Fruit fly (Drosophila melanogaster) whole organism, embryonic: ENCODE measurements around the gene CG17786.

ENCODE experiments used
- ATbp ChIP-seq: fragments of 200-800 bp; sonication (Bioruptor generic); optimal IDR thresholded peaks from 2 replicates; lab custom pipeline; 2017; ENCODE audit warnings: missing biosample characterization, mild to moderate bottlenecking, missing genetic modification characterization, missing genetic modification reagents
- Abd-B ChIP-seq: fragments of 200-800 bp; sonication (Bioruptor generic); optimal IDR thresholded peaks from 2 replicates; lab custom pipeline; 2018; ENCODE audit warnings: missing biosample characterization, mild to moderate bottlenecking, missing genetic modification characterization, moderate library complexity
- B-H2 ChIP-seq: fragments of 200-800 bp; sonication (Bioruptor generic); optimal IDR thresholded peaks from 2 replicates; lab custom pipeline; 2018; ENCODE audit warnings: missing biosample characterization, mild to moderate bottlenecking, missing genetic modification characterization
- Bdp1 ChIP-seq: fragments of 200-800 bp; sonication (Bioruptor generic); optimal IDR thresholded peaks from 3 replicates; lab custom pipeline; 2016; ENCODE audit warnings: missing biosample characterization, missing genetic modification characterization
- BtbVII ChIP-seq: fragments of 200-800 bp; sonication (Bioruptor generic); optimal IDR thresholded peaks from 3 replicates; lab custom pipeline; 2017; ENCODE audit warnings: missing biosample characterization, mild to moderate bottlenecking, missing genetic modification characterization
- CG12391 ChIP-seq: fragments of 200-800 bp; sonication (Bioruptor generic); optimal IDR thresholded peaks from 3 replicates; lab custom pipeline; 2018; ENCODE audit warnings: missing biosample characterization, mild to moderate bottlenecking, missing genetic modification characterization, moderate library complexity
- CG13424 ChIP-seq: fragments of 200-800 bp; sonication (Bioruptor generic); optimal IDR thresholded peaks from 2 replicates; lab custom pipeline; 2019; ENCODE audit warnings: missing biosample characterization, mild to moderate bottlenecking, missing genetic modification characterization, moderate library complexity
- CG13775 ChIP-seq: fragments of 200-800 bp; sonication (Bioruptor generic); optimal IDR thresholded peaks from 3 replicates; lab custom pipeline; 2017; ENCODE audit warnings: missing biosample characterization, mild to moderate bottlenecking, missing genetic modification characterization
- CG13894 ChIP-seq: fragments of 200-800 bp; sonication (Bioruptor generic); optimal IDR thresholded peaks from 3 replicates; lab custom pipeline; 2018; ENCODE audit warnings: missing biosample characterization, mild to moderate bottlenecking, missing genetic modification characterization, moderate library complexity
- CG18764 ChIP-seq: fragments of 200-800 bp; sonication (Bioruptor generic); optimal IDR thresholded peaks from 3 replicates; lab custom pipeline; 2016; ENCODE audit warnings: missing biosample characterization, missing genetic modification characterization
- CG2889 ChIP-seq: fragments of 200-800 bp; sonication (Bioruptor generic); IDR thresholded peaks from 3 replicates; pipeline ENCODE4 v1.3.6; 2022; ENCODE audit warnings: missing biosample characterization, missing genetic modification characterization
- CG3995 ChIP-seq: fragments of 200-800 bp; sonication (Bioruptor generic); optimal IDR thresholded peaks from 3 replicates; lab custom pipeline; 2016; ENCODE audit warnings: missing biosample characterization, missing genetic modification characterization
- CG4282 ChIP-seq: fragments of 200-800 bp; sonication (Bioruptor generic); optimal IDR thresholded peaks from 2 replicates; lab custom pipeline; 2016; ENCODE audit warnings: missing biosample characterization, missing genetic modification characterization
- CG4854 ChIP-seq: fragments of 200-800 bp; sonication (Bioruptor generic); optimal IDR thresholded peaks from 2 replicates; lab custom pipeline; 2016; ENCODE audit warnings: missing biosample characterization, missing genetic modification characterization, inconsistent platforms
- CG6791 ChIP-seq: fragments of 200-800 bp; sonication (Bioruptor generic); IDR thresholded peaks from 3 replicates; pipeline ENCODE4 v1.3.6; 2022; ENCODE audit warnings: missing biosample characterization, missing genetic modification characterization; ENCODE audit not compliant: partially characterized antibody
- CG7357 ChIP-seq: fragments of 200-800 bp; sonication (Bioruptor generic); IDR thresholded peaks from 3 replicates; pipeline ENCODE4 v1.3.6; 2022; ENCODE audit warnings: missing biosample characterization, missing genetic modification characterization
- CG7839 ChIP-seq: fragments of 200-800 bp; sonication (Bioruptor generic); optimal IDR thresholded peaks from 3 replicates; lab custom pipeline; 2018; ENCODE audit warnings: missing biosample characterization, mild to moderate bottlenecking, missing genetic modification characterization, moderate library complexity
- CG8281 ChIP-seq: fragments of 200-800 bp; sonication (Bioruptor generic); optimal IDR thresholded peaks from 2 replicates; lab custom pipeline; 2018; ENCODE audit warnings: missing biosample characterization, mild to moderate bottlenecking, missing genetic modification characterization, moderate library complexity
- CG8290 ChIP-seq, 3 experiments: fragments of 200-800 bp; sonication (Bioruptor generic); optimal IDR thresholded peaks; 2 replicates each; lab custom pipeline; 2016 to 2019; ENCODE audit warnings: missing biosample characterization in 3 of 3, missing genetic modification characterization in 3 of 3, mild to moderate bottlenecking in 2 of 3, moderate library complexity in 1 of 3
- CG8765 ChIP-seq: fragments of 200-800 bp; sonication (Bioruptor generic); IDR thresholded peaks from 2 replicates; pipeline ENCODE4 v1.3.6; 2022; ENCODE audit warnings: missing biosample characterization, missing genetic modification characterization
- CG9817 ChIP-seq: fragments of 200-800 bp; sonication (Bioruptor generic); optimal IDR thresholded peaks from 2 replicates; lab custom pipeline; 2018; ENCODE audit warnings: missing biosample characterization, mild to moderate bottlenecking, missing genetic modification characterization, moderate library complexity
- CoRest ChIP-seq: fragments of 200-800 bp; sonication (Bioruptor generic); optimal IDR thresholded peaks from 3 replicates; lab custom pipeline; 2018; ENCODE audit warnings: missing biosample characterization, mild to moderate bottlenecking, missing genetic modification characterization, moderate library complexity
- Dref ChIP-seq: fragments of 200-800 bp; sonication (Bioruptor generic); IDR thresholded peaks from 2 replicates; pipeline ENCODE4 v1.3.6; 2022; ENCODE audit warnings: missing biosample characterization, missing genetic modification characterization
- Elba2 ChIP-seq: fragments of 200-800 bp; sonication (Bioruptor generic); optimal IDR thresholded peaks from 3 replicates; lab custom pipeline; 2016; ENCODE audit warnings: missing biosample characterization, missing genetic modification characterization
- Ets97D ChIP-seq: fragments of 200-800 bp; sonication (Bioruptor generic); optimal IDR thresholded peaks from 3 replicates; lab custom pipeline; 2016; ENCODE audit warnings: missing biosample characterization, missing genetic modification characterization
- Gsc ChIP-seq: fragments of 200-800 bp; sonication (Bioruptor generic); IDR thresholded peaks from 2 replicates; pipeline ENCODE4 v1.3.6; 2022; ENCODE audit warnings: missing biosample characterization, missing genetic modification characterization
- Med ChIP-seq: fragments of 200-800 bp; sonication (Bioruptor generic); peaks from one replicate; lab custom pipeline; 2016; ENCODE audit warnings: missing biosample characterization, missing genetic modification characterization, mild to moderate bottlenecking, inconsistent platforms, moderate library complexity
- Oaz ChIP-seq: fragments of 200-800 bp; sonication (Bioruptor generic); IDR thresholded peaks from 2 replicates; pipeline ENCODE4 v1.3.6; 2022; ENCODE audit warnings: missing biosample characterization, missing genetic modification characterization
- Optix ChIP-seq: fragments of 200-800 bp; sonication (Bioruptor generic); IDR thresholded peaks from 3 replicates; pipeline ENCODE4 v1.3.6; 2022; ENCODE audit warnings: missing biosample characterization, missing genetic modification characterization
- amos ChIP-seq: fragments of 200-800 bp; sonication (Bioruptor generic); IDR thresholded peaks from 2 replicates; pipeline ENCODE4 v1.3.6; 2022; ENCODE audit warnings: missing biosample characterization, missing genetic modification characterization; ENCODE audit not compliant: partially characterized antibody
- aop ChIP-seq: fragments of 200-800 bp; sonication (Bioruptor generic); IDR thresholded peaks from 2 replicates; pipeline ENCODE4 v1.3.6; 2022; ENCODE audit warnings: missing biosample characterization, missing genetic modification characterization
- bbx ChIP-seq: fragments of 200-800 bp; sonication (Bioruptor generic); IDR thresholded peaks from 2 replicates; pipeline ENCODE4 v1.3.6; 2022; ENCODE audit warnings: missing biosample characterization, missing genetic modification characterization; ENCODE audit not compliant: partially characterized antibody
- bowl ChIP-seq: fragments of 200-800 bp; sonication (Bioruptor generic); IDR thresholded peaks from 2 replicates; pipeline ENCODE4 v1.3.6; 2022; ENCODE audit warnings: missing biosample characterization, missing genetic modification characterization
- cas ChIP-seq: fragments of 200-800 bp; sonication (Bioruptor generic); IDR thresholded peaks from 2 replicates; pipeline ENCODE4 v1.3.6; 2022; ENCODE audit warnings: missing biosample characterization, missing genetic modification characterization
- ci ChIP-seq: fragments of 200-800 bp; sonication (Bioruptor generic); IDR thresholded peaks from 3 replicates; pipeline ENCODE4 v1.3.6; 2022; ENCODE audit warnings: missing biosample characterization, missing genetic modification characterization
- crc ChIP-seq: fragments of 200-800 bp; sonication (Bioruptor generic); optimal IDR thresholded peaks from 2 replicates; lab custom pipeline; 2016; ENCODE audit warnings: missing biosample characterization, missing genetic modification characterization
- grn ChIP-seq: fragments of 200-800 bp; sonication (Bioruptor generic); optimal IDR thresholded peaks from 3 replicates; lab custom pipeline; 2017; ENCODE audit warnings: missing biosample characterization, missing genetic modification characterization
- jing ChIP-seq: fragments of 200-800 bp; sonication (Bioruptor generic); optimal IDR thresholded peaks from 2 replicates; lab custom pipeline; 2018; ENCODE audit warnings: missing biosample characterization, mild to moderate bottlenecking, missing genetic modification characterization
- nom ChIP-seq: fragments of 200-800 bp; sonication (Bioruptor generic); optimal IDR thresholded peaks from 2 replicates; lab custom pipeline; 2017; ENCODE audit warnings: missing biosample characterization, missing genetic modification characterization, mild to moderate bottlenecking, moderate library complexity, missing genetic modification reagents
- oc ChIP-seq: fragments of 200-800 bp; sonication (Bioruptor generic); optimal IDR thresholded peaks from 2 replicates; lab custom pipeline; 2018; ENCODE audit warnings: missing biosample characterization, mild to moderate bottlenecking, missing genetic modification characterization, moderate library complexity
- prd ChIP-seq, 3 experiments: fragments of >200 bp in 2 of 3; fragments of 200-800 bp in 1 of 3; sonication (Bioruptor generic) in 1 of 3; optimal IDR thresholded peaks in 2 of 3; IDR thresholded peaks in 1 of 3; 2 replicates in 2 of 3; 3 replicates in 1 of 3; pipeline versions ENCODE4 v1.3.6 to Lab custom; 2017 to 2022; ENCODE audit warnings: missing biosample characterization in 1 of 3, missing genetic modification characterization in 1 of 3
- rib ChIP-seq: fragments of 200-800 bp; sonication (Bioruptor generic); IDR thresholded peaks from 2 replicates; pipeline ENCODE4 v1.3.6; 2022; ENCODE audit warnings: missing biosample characterization, missing genetic modification characterization
- ro ChIP-seq: fragments of 200-800 bp; sonication (Bioruptor generic); IDR thresholded peaks from 2 replicates; pipeline ENCODE4 v1.3.6; 2022; ENCODE audit warnings: missing biosample characterization, missing genetic modification characterization
- stc ChIP-seq: fragments of 200-800 bp; sonication (Bioruptor generic); IDR thresholded peaks from 2 replicates; pipeline ENCODE4 v1.3.6; 2022; ENCODE audit warnings: missing biosample characterization, missing genetic modification characterization
- tap ChIP-seq: fragments of 200-800 bp; optimal IDR thresholded peaks from 3 replicates; lab custom pipeline; 2019; ENCODE audit warnings: missing biosample characterization, mild to moderate bottlenecking, missing genetic modification characterization, moderate library complexity
- vvl ChIP-seq: fragments of 200-800 bp; sonication (Bioruptor generic); IDR thresholded peaks from 2 replicates; pipeline ENCODE4 v1.3.6; 2022; ENCODE audit warnings: missing biosample characterization, missing genetic modification characterization
- wor ChIP-seq: fragments of 200-800 bp; sonication (Bioruptor generic); IDR thresholded peaks from 2 replicates; pipeline ENCODE4 v1.3.6; 2022; ENCODE audit warnings: missing biosample characterization, missing genetic modification characterization
- z ChIP-seq: fragments of 200-800 bp; sonication (Bioruptor generic); IDR thresholded peaks from 3 replicates; pipeline ENCODE4 v1.3.6; 2022; ENCODE audit warnings: missing biosample characterization, missing genetic modification characterization

Gene CG17786

dm6 chr3R:24230423-24231205 is 12.1 kb upstream of the CG17786 start, which contains the start of gene mask (continued):
- no peak for TF ChIP-seq oc
- peak; percentile 18 for TF ChIP-seq bbx
- TF ChIP-seq Med (GFP tag; lab: Kevin White, UChicago), result peak; percentile 98
- TF ChIP-seq CG3995 (GFP tag; lab: Kevin White, UChicago), result peak; percentile 71
- no peak for TF ChIP-seq CG7357 (GFP tag; lab: Robert Waterston, UW)
- no peak for TF ChIP-seq CG8765 (GFP tag; lab: Robert Waterston, UW)
- peak; percentile 54 for TF ChIP-seq ATbp
- TF ChIP-seq tap, result no peak
- peak; percentile 50; the same call in 2 of the 3 replicates for TF ChIP-seq CG2889
- peak; percentile 62 for TF ChIP-seq nom (GFP tag; lab: Kevin White, UChicago)
- peak; percentile 91 for TF ChIP-seq B-H2 (GFP tag; lab: Kevin White, UChicago)
- no peak for TF ChIP-seq CG8281 (tag; lab: Kevin White, UChicago)
- TF ChIP-seq CG13894 (tag; lab: Kevin White, UChicago), result peak; percentile 58
- TF ChIP-seq CG12391 (tag; lab: Kevin White, UChicago), result peak; percentile 74
- no peak; the same call in 1 of the 2 replicates for TF ChIP-seq rib
- TF ChIP-seq amos (GFP tag; lab: Robert Waterston, UW), result peak; percentile 55
- TF ChIP-seq Abd-B (GFP tag; lab: Kevin White, UChicago), result peak; percentile 21
- TF ChIP-seq ci (GFP tag; lab: Robert Waterston, UW), result peak; percentile 93
- no peak; the same call in 1 of the 2 replicates for TF ChIP-seq cas (GFP tag; lab: Robert Waterston, UW)
- peak; percentile 57 for TF ChIP-seq CG18764 (GFP tag; lab: Kevin White, UChicago)
- TF ChIP-seq Oaz, result peak; percentile 61; the same call in 1 of the 2 replicates
- TF ChIP-seq Bdp1 (GFP tag; lab: Kevin White, UChicago), result peak; percentile 77
- TF ChIP-seq crc (GFP tag; lab: Kevin White, UChicago), result peak; percentile 82
- TF ChIP-seq z (GFP tag; lab: Robert Waterston, UW), result no peak
- TF ChIP-seq stc, result peak; percentile 69; the same call in 1 of the 2 replicates
- TF ChIP-seq CG8290 (GFP tag; optimal IDR thresholded peaks at IDR 0.05; lab: Kevin White, UChicago), result peak; percentile 81
- peak; percentile 28 to 86 for TF ChIP-seq CG8290 (tag; optimal IDR thresholded peaks at IDR 0.05; lab: Kevin White, UChicago)
- peak; percentile 58 for TF ChIP-seq Dref
- peak; percentile 39 for TF ChIP-seq CG13424 (tag; lab: Kevin White, UChicago)
- no peak for TF ChIP-seq jing (GFP tag; lab: Kevin White, UChicago)
- peak; percentile 64 for TF ChIP-seq CG7839 (tag; lab: Kevin White, UChicago)
- TF ChIP-seq wor, result no peak
- TF ChIP-seq Ets97D, result peak; percentile 99
- TF ChIP-seq CG13775 (GFP tag; lab: Kevin White, UChicago), result peak; percentile 89
- TF ChIP-seq CG4854 (GFP tag; lab: Kevin White, UChicago), result peak; percentile 67
- TF ChIP-seq prd (optimal IDR thresholded peaks at IDR 0.05; lab: Kevin White, UChicago), result no peak
- peak; percentile 44; the same call in 2 of the 3 replicates for TF ChIP-seq prd (GFP tag; IDR thresholded peaks at IDR 0.05; lab: Robert Waterston, UW)
- no peak for TF ChIP-seq Elba2 (GFP tag; lab: Kevin White, UChicago)
- TF ChIP-seq CG6791, result peak; percentile 50
- 0 out of 3 replicates have a peak, but pooled peaks have one; percentile 59 for TF ChIP-seq Optix
- peak; percentile 69 for TF ChIP-seq grn (GFP tag; lab: Kevin White, UChicago)
- peak; percentile 58 for TF ChIP-seq bowl (GFP tag; lab: Robert Waterston, UW)
- peak; percentile 36 for TF ChIP-seq CG4282 (GFP tag; lab: Kevin White, UChicago)
- peak; percentile 81 for TF ChIP-seq CG9817 (tag; lab: Kevin White, UChicago)
- TF ChIP-seq vvl, result peak; percentile 81
- TF ChIP-seq Gsc, result no peak
- no peak; the same call in 1 of the 2 replicates for TF ChIP-seq ro
- no peak for TF ChIP-seq aop (GFP tag; lab: Robert Waterston, UW)
- peak; percentile 76 for TF ChIP-seq BtbVII (GFP tag; lab: Kevin White, UChicago)
- peak; percentile 63 for TF ChIP-seq CoRest (tag; lab: Kevin White, UChicago)
